Worm (Caenorhabditis elegans): ENCODE data around the gene srw-98.

- TF ChIP-seq lin-13 (GFP tag; optimal IDR thresholded peaks at IDR 0.05) (no peak), sox-4 (tag; optimal IDR thresholded peaks at IDR 0.05) (no peak), ceh-63 (GFP tag; optimal IDR thresholded peaks at IDR 0.05) (no peak), lin-39 (tag; optimal IDR thresholded peaks at IDR 0.05) (no peak), nhr-12 (tag; optimal IDR thresholded peaks at IDR 0.05) (no peak), nhr-11 (tag; optimal IDR thresholded peaks at IDR 0.05) (no peak), ztf-11 (tag; optimal IDR thresholded peaks at IDR 0.05) (no peak), unc-62 (GFP tag; optimal IDR thresholded peaks at IDR 0.05) (no peak), nhr-28 (tag; optimal IDR thresholded peaks at IDR 0.05) (no peak), skn-1 (tag; optimal IDR thresholded peaks at IDR 0.05) (no peak), sptf-1 (tag; optimal IDR thresholded peaks at IDR 0.05) (no peak), vab-15 (tag; optimal IDR thresholded peaks at IDR 0.05) (no peak), nhr-76 (tag; optimal IDR thresholded peaks at IDR 0.05) (no peak), blmp-1 (tag; optimal IDR thresholded peaks at IDR 0.05) (no peak)
Measured at ce11 chrV:1698400-1698799, 20.3 kb upstream of the srw-98 start.

All from whole organism, L1 larva.